Worm (Caenorhabditis elegans): ENCODE measurements around the gene dpy-26.

DNA sequence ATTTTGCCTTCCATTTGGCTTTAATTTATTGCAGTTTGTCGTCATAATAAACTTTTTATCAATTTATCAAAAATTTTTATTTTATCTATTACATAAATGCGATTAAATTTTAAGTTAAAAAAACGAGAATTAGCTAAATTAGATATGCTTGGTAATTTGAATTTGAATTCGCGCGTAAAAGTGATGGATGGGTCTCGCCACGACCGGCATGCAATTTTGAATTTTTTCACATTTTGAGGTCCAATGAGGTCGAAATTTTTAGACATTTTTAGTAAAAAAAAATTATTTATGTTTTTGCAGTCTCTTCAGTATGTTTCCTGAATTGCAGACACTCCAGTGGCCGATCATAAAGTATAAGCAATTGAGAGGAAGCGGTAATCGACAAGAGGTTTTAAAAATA is 42.5 kb downstream of the dpy-26 start, which contains the start of gene dsb-1:
- no peak for TF ChIP-seq him-1 (tag; optimal IDR thresholded peaks at IDR 0.05)
- no peak for TF ChIP-seq W03F9.2 (tag; optimal IDR thresholded peaks at IDR 0.05)

Measured in whole organism, L4/young adult.